Worm (Caenorhabditis elegans) whole organism, L4 larva: ENCODE data around the gene srab-16.

Experiments used
- Y105C5A.15 ChIP-seq: fragments of 200-800 bp; sonication (Bioruptor generic); IDR thresholded peaks from 2 replicates; pipeline ENCODE4 v1.3.6; 2022; ENCODE audit warnings: missing genetic modification characterization, missing compliant biosample characterization
- lsy-2 ChIP-seq, 2 experiments: fragments of 150-350 bp in 1 of 2; sonication (generic microtip) in 1 of 2; optimal IDR thresholded peaks; 2 replicates each; lab custom pipeline; 2014 to 2017; ENCODE audit warnings: missing biosample characterization in 2 of 2, missing genetic modification characterization in 2 of 2
- nhr-11 ChIP-seq: fragments of 150-350 bp; optimal IDR thresholded peaks from 2 replicates; lab custom pipeline; 2014; ENCODE audit warnings: missing biosample characterization, missing genetic modification characterization
- snpc-4 ChIP-seq: fragments of 150-350 bp; optimal IDR thresholded peaks from 2 replicates; lab custom pipeline; 2014; ENCODE audit warnings: missing biosample characterization, missing genetic modification characterization

ce11 chrV:803472-803871 is 20.9 kb downstream of the srab-16 start:
- no peak for TF ChIP-seq Y105C5A.15
- TF ChIP-seq snpc-4 (tag; lab: Kevin White, UChicago) = no peak
- no peak for TF ChIP-seq lsy-2 (tag; optimal IDR thresholded peaks at IDR 0.05; lab: Kevin White, UChicago)
- no peak for TF ChIP-seq nhr-11 (tag; lab: Kevin White, UChicago)
